Worm (Caenorhabditis elegans): ENCODE results near the gene egli-1.

Gene egli-1

DNA sequence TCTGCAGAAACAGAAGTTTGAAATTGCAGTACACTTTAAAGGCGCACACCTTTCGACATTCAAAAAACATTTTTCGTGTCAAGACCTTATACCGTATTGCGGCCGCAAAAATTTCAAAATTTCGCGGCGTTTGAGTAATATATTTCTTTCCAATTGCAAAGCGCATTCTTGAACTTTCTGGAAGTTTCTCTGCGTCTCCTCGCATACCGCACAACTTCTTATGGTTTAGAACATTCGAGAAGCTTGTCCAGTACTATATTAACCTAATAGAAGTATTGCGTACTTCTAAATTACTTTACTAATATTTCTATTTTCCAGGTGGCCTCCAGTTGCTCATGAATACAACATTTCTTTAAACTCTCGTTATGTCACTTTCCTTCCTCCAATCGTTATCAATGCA, 12.9 kb downstream of the egli-1 start:
- TF ChIP-seq flt-1 (GFP tag; IDR thresholded peaks at IDR 0.05) (no peak), ztf-23 (GFP tag; IDR thresholded peaks at IDR 0.05) (no peak), tab-1 (GFP tag; IDR thresholded peaks at IDR 0.05) (no peak), T22C8.4 (GFP tag; IDR thresholded peaks at IDR 0.05) (no peak), med-1 (GFP tag; optimal IDR thresholded peaks at IDR 0.05; ENCODE audit: insufficient read depth) (no peak), cog-1 (tag; optimal IDR thresholded peaks at IDR 0.05) (no peak), ztf-29 (GFP tag; IDR thresholded peaks at IDR 0.05) (no peak)

ce11 chrII:9338859-9339258, 15.1 kb downstream of the egli-1 start, which contains the start of gene ttll-12:
ttll-12 (plus strand) TSS chrII:9338997.
- TF ChIP-seq tab-1 (GFP tag; IDR thresholded peaks at IDR 0.05) (no peak), flt-1 (GFP tag; IDR thresholded peaks at IDR 0.05) (no peak), ztf-23 (GFP tag; IDR thresholded peaks at IDR 0.05) (no peak), med-1 (GFP tag; optimal IDR thresholded peaks at IDR 0.05; ENCODE audit: insufficient read depth) (no peak), ref-1 (GFP tag; conservative IDR thresholded peaks at IDR 0.05) (no peak), cog-1 (tag; optimal IDR thresholded peaks at IDR 0.05) (no peak), T22C8.4 (GFP tag; IDR thresholded peaks at IDR 0.05) (no peak), klf-2 (GFP tag; conservative IDR thresholded peaks at IDR 0.05) (no peak), ztf-29 (GFP tag; IDR thresholded peaks at IDR 0.05) (no peak)

DNA sequence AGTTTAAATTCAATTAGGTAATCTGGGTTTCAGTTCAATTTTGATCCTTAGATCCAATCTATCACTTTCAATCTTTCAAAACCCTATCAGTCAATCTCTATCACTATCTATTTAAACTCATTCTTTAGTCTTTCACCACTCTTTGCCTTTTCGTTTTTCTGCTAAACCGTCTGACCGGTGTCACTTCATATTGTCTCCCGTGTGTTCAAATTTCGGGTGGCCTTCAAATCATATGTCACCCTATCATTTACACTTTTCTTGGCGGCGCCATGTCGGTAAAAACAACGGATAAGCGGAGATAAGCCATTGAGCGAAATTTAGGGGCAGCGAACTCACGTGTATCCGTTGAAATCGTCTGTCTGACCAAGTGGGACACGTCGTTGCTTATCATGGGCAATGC, 20.2 kb downstream of the egli-1 start:
- no peak for TF ChIP-seq med-1 (GFP tag; optimal IDR thresholded peaks at IDR 0.05; ENCODE audit: insufficient read depth)
- no peak for TF ChIP-seq ref-1 (GFP tag; conservative IDR thresholded peaks at IDR 0.05)
- no peak for TF ChIP-seq flt-1 (GFP tag; IDR thresholded peaks at IDR 0.05)
- TF ChIP-seq cog-1 (tag; optimal IDR thresholded peaks at IDR 0.05): no peak
- no peak for TF ChIP-seq klf-2 (GFP tag; conservative IDR thresholded peaks at IDR 0.05)
- TF ChIP-seq ztf-29 (GFP tag; IDR thresholded peaks at IDR 0.05): no peak
- TF ChIP-seq tab-1 (GFP tag; IDR thresholded peaks at IDR 0.05): no peak
- TF ChIP-seq T22C8.4 (GFP tag; IDR thresholded peaks at IDR 0.05): no peak
- no peak for TF ChIP-seq ztf-23 (GFP tag; IDR thresholded peaks at IDR 0.05)

DNA sequence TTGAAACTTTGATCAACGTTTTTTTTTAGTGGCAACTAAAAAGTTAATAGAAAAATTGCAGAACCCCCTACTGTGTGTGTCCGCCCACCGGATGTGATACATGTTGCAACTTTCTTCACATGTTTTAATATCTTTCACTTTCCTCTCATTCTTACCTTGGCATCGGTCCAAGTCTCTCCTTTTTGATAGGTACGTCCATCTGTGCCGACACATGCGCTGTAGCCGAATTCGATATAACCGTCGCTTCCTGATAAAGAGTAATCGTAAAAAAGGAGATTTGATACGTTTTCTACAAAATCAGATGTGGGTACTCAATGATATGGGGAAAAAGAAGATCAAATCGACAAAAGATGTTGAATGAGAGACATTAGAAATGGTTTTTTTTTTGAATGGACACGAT, 21.4 kb downstream of the egli-1 start:
- TF ChIP-seq ztf-29 (GFP tag; IDR thresholded peaks at IDR 0.05) (no peak), med-1 (GFP tag; optimal IDR thresholded peaks at IDR 0.05; ENCODE audit: insufficient read depth) (no peak), ztf-23 (GFP tag; IDR thresholded peaks at IDR 0.05) (no peak), klf-2 (GFP tag; conservative IDR thresholded peaks at IDR 0.05) (no peak), cog-1 (tag; optimal IDR thresholded peaks at IDR 0.05) (no peak), ref-1 (GFP tag; conservative IDR thresholded peaks at IDR 0.05) (no peak), flt-1 (GFP tag; IDR thresholded peaks at IDR 0.05) (no peak), T22C8.4 (GFP tag; IDR thresholded peaks at IDR 0.05) (no peak)

DNA sequence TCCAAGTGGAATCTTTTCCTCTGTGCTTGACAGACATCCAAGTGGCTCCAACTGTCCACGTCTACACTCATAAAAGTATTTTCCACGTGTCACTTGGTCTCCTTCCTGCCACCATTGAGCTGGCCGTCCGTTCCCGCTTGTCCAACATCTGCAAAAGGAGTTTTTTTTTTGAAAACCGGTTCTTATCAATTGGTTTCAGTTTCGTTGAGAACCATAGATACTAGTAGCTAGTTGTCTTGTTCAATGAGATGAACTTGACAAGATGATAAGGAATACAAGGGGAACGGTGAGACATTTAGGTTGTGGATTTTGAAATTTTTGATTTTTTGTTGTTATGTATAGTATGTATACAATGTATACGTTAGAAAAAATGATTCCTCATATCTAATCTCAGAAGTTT, 22.0 kb downstream of the egli-1 start:
- TF ChIP-seq flt-1 (GFP tag; IDR thresholded peaks at IDR 0.05) (no peak), ztf-29 (GFP tag; IDR thresholded peaks at IDR 0.05) (no peak), tab-1 (GFP tag; IDR thresholded peaks at IDR 0.05) (no peak), cog-1 (tag; optimal IDR thresholded peaks at IDR 0.05) (no peak), klf-2 (GFP tag; conservative IDR thresholded peaks at IDR 0.05) (no peak), T22C8.4 (GFP tag; IDR thresholded peaks at IDR 0.05) (no peak), ref-1 (GFP tag; conservative IDR thresholded peaks at IDR 0.05) (no peak), ztf-23 (GFP tag; IDR thresholded peaks at IDR 0.05) (no peak), med-1 (GFP tag; optimal IDR thresholded peaks at IDR 0.05; ENCODE audit: insufficient read depth) (no peak)

ce11 chrII:9346490-9346889, 22.7 kb downstream of the egli-1 start, which contains the start of gene F42A8.1:
F42A8.1 (minus strand) TSS chrII:9346590.
- TF ChIP-seq ztf-29 (GFP tag; IDR thresholded peaks at IDR 0.05): no peak
- no peak for TF ChIP-seq ref-1 (GFP tag; conservative IDR thresholded peaks at IDR 0.05)
- TF ChIP-seq cog-1 (tag; optimal IDR thresholded peaks at IDR 0.05): no peak
- TF ChIP-seq tab-1 (GFP tag; IDR thresholded peaks at IDR 0.05): no peak
- no peak for TF ChIP-seq T22C8.4 (GFP tag; IDR thresholded peaks at IDR 0.05)
- no peak for TF ChIP-seq flt-1 (GFP tag; IDR thresholded peaks at IDR 0.05)
- TF ChIP-seq ztf-23 (GFP tag; IDR thresholded peaks at IDR 0.05): no peak
- TF ChIP-seq klf-2 (GFP tag; conservative IDR thresholded peaks at IDR 0.05): no peak
- no peak for TF ChIP-seq med-1 (GFP tag; optimal IDR thresholded peaks at IDR 0.05; ENCODE audit: insufficient read depth)

DNA sequence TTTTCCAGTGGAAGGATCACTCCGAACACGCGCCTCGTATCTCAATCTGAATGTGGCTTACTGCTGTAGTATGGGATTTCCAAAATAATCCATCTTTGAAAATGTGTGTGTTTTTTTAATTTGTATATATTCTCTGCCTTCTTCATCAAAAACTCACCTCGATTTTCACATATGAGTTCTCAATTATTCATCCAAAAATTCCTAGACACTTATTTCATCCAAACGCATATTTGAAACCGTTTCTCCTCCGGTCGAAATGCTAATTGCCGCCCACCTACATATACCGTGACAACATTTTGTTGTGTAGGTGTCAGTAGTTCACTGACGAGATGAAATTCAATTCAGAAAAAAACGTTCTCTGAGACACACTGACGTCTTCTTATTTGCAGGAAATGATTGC, 23.7 kb downstream of the egli-1 start:
- no peak for TF ChIP-seq tab-1 (GFP tag; IDR thresholded peaks at IDR 0.05)
- TF ChIP-seq med-1 (GFP tag; optimal IDR thresholded peaks at IDR 0.05; ENCODE audit: insufficient read depth): no peak
- no peak for TF ChIP-seq cog-1 (tag; optimal IDR thresholded peaks at IDR 0.05)
- TF ChIP-seq ztf-23 (GFP tag; IDR thresholded peaks at IDR 0.05): no peak
- TF ChIP-seq T22C8.4 (GFP tag; IDR thresholded peaks at IDR 0.05): no peak
- TF ChIP-seq klf-2 (GFP tag; conservative IDR thresholded peaks at IDR 0.05): no peak
- TF ChIP-seq ztf-29 (GFP tag; IDR thresholded peaks at IDR 0.05): no peak
- TF ChIP-seq ref-1 (GFP tag; conservative IDR thresholded peaks at IDR 0.05): no peak
- no peak for TF ChIP-seq flt-1 (GFP tag; IDR thresholded peaks at IDR 0.05)

ce11 chrII:9352669-9353068, 28.9 kb downstream of the egli-1 start, which contains the start of the genes sdhb-1 and cup-15:
sdhb-1 (minus strand) TSS chrII:9352731.
cup-15 (plus strand) TSS chrII:9353000.
- TF ChIP-seq flt-1 (GFP tag; IDR thresholded peaks at IDR 0.05) (no peak), klf-2 (GFP tag; conservative IDR thresholded peaks at IDR 0.05) (no peak), med-1 (GFP tag; optimal IDR thresholded peaks at IDR 0.05; ENCODE audit: insufficient read depth) (no peak), tab-1 (GFP tag; IDR thresholded peaks at IDR 0.05) (no peak), T22C8.4 (GFP tag; IDR thresholded peaks at IDR 0.05) (no peak), ref-1 (GFP tag; conservative IDR thresholded peaks at IDR 0.05) (no peak), ztf-29 (GFP tag; IDR thresholded peaks at IDR 0.05) (no peak), ztf-23 (GFP tag; IDR thresholded peaks at IDR 0.05) (no peak)

ce11 chrII:9356723-9357122, 33.0 kb downstream of the egli-1 start:
- peak; percentile 27 for TF ChIP-seq cog-1 (tag; optimal IDR thresholded peaks at IDR 0.05)
- no peak for TF ChIP-seq ztf-29 (GFP tag; IDR thresholded peaks at IDR 0.05)

DNA sequence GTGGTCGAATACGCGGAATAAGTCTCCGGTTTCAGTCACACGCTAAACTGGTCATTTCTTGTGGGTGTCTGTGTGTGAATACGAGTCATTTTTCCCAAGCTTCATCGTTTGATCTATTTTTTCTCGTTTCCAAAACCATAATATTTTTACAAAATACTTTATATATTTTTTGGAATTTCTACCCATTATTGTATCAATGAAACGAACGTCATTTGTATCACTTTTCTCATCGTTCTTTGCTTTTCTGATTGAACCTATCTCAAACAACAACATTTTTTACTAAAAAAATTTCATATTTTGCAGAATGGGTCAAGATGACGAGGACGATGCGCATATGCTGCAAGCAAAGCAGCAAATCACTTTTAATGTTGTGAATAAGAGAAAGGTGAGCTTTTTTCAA, 34.5 kb downstream of the egli-1 start, which contains the start of gene mel-11:
mel-11 (plus strand) TSS at position 301 of the 400 bp plus-strand sequence.
- TF ChIP-seq flt-1 (GFP tag; IDR thresholded peaks at IDR 0.05) (no peak), tab-1 (GFP tag; IDR thresholded peaks at IDR 0.05) (no peak), med-1 (GFP tag; optimal IDR thresholded peaks at IDR 0.05; ENCODE audit: insufficient read depth) (no peak), klf-2 (GFP tag; conservative IDR thresholded peaks at IDR 0.05) (no peak), cog-1 (tag; optimal IDR thresholded peaks at IDR 0.05) (no peak), ztf-23 (GFP tag; IDR thresholded peaks at IDR 0.05) (no peak), ztf-29 (GFP tag; IDR thresholded peaks at IDR 0.05) (no peak), T22C8.4 (GFP tag; IDR thresholded peaks at IDR 0.05) (no peak), ref-1 (GFP tag; conservative IDR thresholded peaks at IDR 0.05) (no peak)

Measured in whole organism, midembryonic.